Fruit fly (Drosophila melanogaster) whole organism, embryonic: Measurements from ENCODE around the gene CG34348.

Source experiments
- CG10321 ChIP-seq: fragments of 200-800 bp; sonication (Bioruptor generic); IDR thresholded peaks from 2 replicates; pipeline ENCODE4 v1.3.6; 2022; ENCODE audit warnings: missing biosample characterization, missing genetic modification characterization
- CG10654 ChIP-seq: fragments of 200-800 bp; sonication (Bioruptor generic); optimal IDR thresholded peaks from 2 replicates; lab custom pipeline; 2016; ENCODE audit warnings: missing biosample characterization, missing genetic modification characterization
- CG11456 ChIP-seq: fragments of 200-800 bp; sonication (Bioruptor generic); IDR thresholded peaks from 3 replicates; pipeline ENCODE4 v1.3.6; 2022; ENCODE audit warnings: missing biosample characterization, missing genetic modification characterization
- CG12104 ChIP-seq: fragments of 200-800 bp; sonication (Bioruptor generic); optimal IDR thresholded peaks from 3 replicates; lab custom pipeline; 2016; ENCODE audit warnings: missing biosample characterization, missing genetic modification characterization
- CG13123 ChIP-seq: fragments of 200-800 bp; sonication (Bioruptor generic); optimal IDR thresholded peaks from 2 replicates; lab custom pipeline; 2016; ENCODE audit warnings: missing biosample characterization, missing genetic modification characterization
- CG14710 ChIP-seq: fragments of 200-800 bp; sonication (Bioruptor generic); optimal IDR thresholded peaks from 3 replicates; lab custom pipeline; 2019; ENCODE audit warnings: missing biosample characterization, mild to moderate bottlenecking, missing genetic modification characterization, moderate library complexity
- CG17802 ChIP-seq: fragments of 200-800 bp; sonication (Bioruptor generic); optimal IDR thresholded peaks from 2 replicates; lab custom pipeline; 2018; ENCODE audit warnings: missing biosample characterization, mild to moderate bottlenecking, missing genetic modification characterization, moderate library complexity
- CG2202 ChIP-seq: fragments of 200-800 bp; sonication (Bioruptor generic); optimal IDR thresholded peaks from 2 replicates; lab custom pipeline; 2018; ENCODE audit warnings: missing biosample characterization, mild to moderate bottlenecking, missing genetic modification characterization
- CG32532 ChIP-seq: fragments of 200-800 bp; sonication (Bioruptor generic); IDR thresholded peaks from 2 replicates; pipeline ENCODE4 v1.3.6; 2022; ENCODE audit warnings: missing biosample characterization, missing genetic modification characterization
- CG34224 ChIP-seq: fragments of 200-800 bp; sonication (Bioruptor generic); IDR thresholded peaks from 3 replicates; pipeline ENCODE4 v1.3.6; 2022; ENCODE audit warnings: missing biosample characterization, missing genetic modification characterization; ENCODE audit not compliant: partially characterized antibody
- CG4404 ChIP-seq: fragments of 200-800 bp; sonication (Bioruptor generic); IDR thresholded peaks from 2 replicates; pipeline ENCODE4 v1.3.6; 2022; ENCODE audit warnings: missing biosample characterization, missing genetic modification characterization
- CG4820 ChIP-seq: fragments of 200-800 bp; sonication (Bioruptor generic); optimal IDR thresholded peaks from 3 replicates; lab custom pipeline; 2016; ENCODE audit warnings: missing biosample characterization, missing genetic modification characterization
- CG6683 ChIP-seq: fragments of 200-800 bp; sonication (Bioruptor generic); optimal IDR thresholded peaks from 2 replicates; lab custom pipeline; 2017; ENCODE audit warnings: missing biosample characterization, mild to moderate bottlenecking, missing genetic modification characterization, missing genetic modification reagents
- CG6791 ChIP-seq: fragments of 200-800 bp; sonication (Bioruptor generic); IDR thresholded peaks from 3 replicates; pipeline ENCODE4 v1.3.6; 2022; ENCODE audit warnings: missing biosample characterization, missing genetic modification characterization; ENCODE audit not compliant: partially characterized antibody
- Chrac-16 ChIP-seq: fragments of 200-800 bp; sonication (Bioruptor generic); optimal IDR thresholded peaks from 3 replicates; lab custom pipeline; 2016; ENCODE audit warnings: missing biosample characterization, missing genetic modification characterization
- CkIIα-i1 ChIP-seq: fragments of 200-800 bp; sonication (Bioruptor generic); IDR thresholded peaks from 2 replicates; pipeline ENCODE4 v1.3.6; 2022; ENCODE audit warnings: missing biosample characterization, missing genetic modification characterization
- Fer3 ChIP-seq: fragments of 200-800 bp; sonication (Bioruptor generic); optimal IDR thresholded peaks from 2 replicates; lab custom pipeline; 2018; ENCODE audit warnings: missing biosample characterization, mild to moderate bottlenecking, missing genetic modification characterization, moderate library complexity
- HHEX ChIP-seq: fragments of 200-800 bp; sonication (Bioruptor generic); optimal IDR thresholded peaks from 3 replicates; lab custom pipeline; 2017; ENCODE audit warnings: missing biosample characterization, mild to moderate bottlenecking, missing genetic modification characterization, missing genetic modification reagents
- HLH4C ChIP-seq: fragments of 200-800 bp; sonication (Bioruptor generic); IDR thresholded peaks from 3 replicates; pipeline ENCODE4 v1.3.6; 2022; ENCODE audit warnings: missing biosample characterization, missing genetic modification characterization; ENCODE audit not compliant: partially characterized antibody
- HLH54F ChIP-seq: fragments of 200-800 bp; sonication (Bioruptor generic); optimal IDR thresholded peaks from 3 replicates; lab custom pipeline; 2016; ENCODE audit warnings: missing biosample characterization, missing genetic modification characterization
- Hey ChIP-seq: fragments of 200-800 bp; sonication (Bioruptor generic); optimal IDR thresholded peaks from 3 replicates; lab custom pipeline; 2018; ENCODE audit warnings: missing biosample characterization, mild to moderate bottlenecking, missing genetic modification characterization
- Hr78 ChIP-seq, 2 experiments: fragments of 200-800 bp in 1 of 2; fragments of >200 bp in 1 of 2; sonication (Bioruptor generic) in 1 of 2; optimal IDR thresholded peaks; 2 replicates each; lab custom pipeline; 2017 to 2019; ENCODE audit warnings: missing biosample characterization in 2 of 2, missing genetic modification characterization in 2 of 2, mild to moderate bottlenecking in 1 of 2, moderate library complexity in 1 of 2
- Hsf ChIP-seq: fragments of 200-800 bp; sonication (Bioruptor generic); optimal IDR thresholded peaks from 3 replicates; lab custom pipeline; 2016; ENCODE audit warnings: missing biosample characterization, missing genetic modification characterization
- Lhr ChIP-seq: fragments of 200-800 bp; sonication (Bioruptor generic); optimal IDR thresholded peaks from 3 replicates; lab custom pipeline; 2017; ENCODE audit warnings: mild to moderate bottlenecking, missing biosample characterization, missing genetic modification reagents, missing genetic modification characterization
- Lpt ChIP-seq: fragments of >200 bp; optimal IDR thresholded peaks from 2 replicates; lab custom pipeline; 2018; ENCODE audit warnings: missing biosample characterization, missing genetic modification characterization
- NC2β ChIP-seq: fragments of 200-800 bp; sonication (Bioruptor generic); optimal IDR thresholded peaks from 2 replicates; lab custom pipeline; 2016; ENCODE audit warnings: missing biosample characterization, missing genetic modification characterization
- Nf-YB ChIP-seq: fragments of 200-800 bp; sonication (Bioruptor generic); optimal IDR thresholded peaks from 3 replicates; lab custom pipeline; 2019; ENCODE audit warnings: missing biosample characterization, mild to moderate bottlenecking, missing genetic modification characterization, moderate library complexity
- Oli ChIP-seq: fragments of 200-800 bp; sonication (Bioruptor generic); optimal IDR thresholded peaks from 2 replicates; lab custom pipeline; 2018; ENCODE audit warnings: missing biosample characterization, mild to moderate bottlenecking, missing genetic modification characterization, moderate library complexity
- Rx ChIP-seq: fragments of 200-800 bp; sonication (Bioruptor generic); IDR thresholded peaks from 2 replicates; pipeline ENCODE4 v1.3.6; 2022; ENCODE audit warnings: missing biosample characterization, missing genetic modification characterization
- az2 ChIP-seq: fragments of 200-800 bp; sonication (Bioruptor generic); optimal IDR thresholded peaks from 3 replicates; lab custom pipeline; 2016; ENCODE audit warnings: missing biosample characterization, missing genetic modification characterization
- br ChIP-seq: fragments of >200 bp; optimal IDR thresholded peaks from 2 replicates; lab custom pipeline; 2017
- btn ChIP-seq: fragments of 200-800 bp; sonication (Bioruptor generic); optimal IDR thresholded peaks from 2 replicates; lab custom pipeline; 2016; ENCODE audit warnings: missing biosample characterization, missing genetic modification characterization
- caup ChIP-seq: fragments of 200-800 bp; sonication (Bioruptor generic); optimal IDR thresholded peaks from 3 replicates; lab custom pipeline; 2017; ENCODE audit warnings: missing biosample characterization, mild to moderate bottlenecking, missing genetic modification characterization, moderate library complexity; ENCODE audit not compliant: severe bottlenecking
- crc ChIP-seq: fragments of 200-800 bp; sonication (Bioruptor generic); optimal IDR thresholded peaks from 2 replicates; lab custom pipeline; 2016; ENCODE audit warnings: missing biosample characterization, missing genetic modification characterization
- ftz-f1 ChIP-seq: fragments of 200-800 bp; sonication (Bioruptor generic); optimal IDR thresholded peaks from 2 replicates; lab custom pipeline; 2016; ENCODE audit warnings: missing biosample characterization, missing genetic modification characterization
- gsb-n ChIP-seq: fragments of 200-800 bp; sonication (Bioruptor generic); optimal IDR thresholded peaks from 3 replicates; lab custom pipeline; 2018; ENCODE audit warnings: missing biosample characterization, mild to moderate bottlenecking, missing genetic modification characterization
- h ChIP-seq: fragments of >200 bp; optimal IDR thresholded peaks from 2 replicates; lab custom pipeline; 2017
- hb ChIP-seq: fragments of 200-800 bp; sonication (Bioruptor generic); IDR thresholded peaks from 3 replicates; pipeline ENCODE4 v1.3.6; 2022; ENCODE audit warnings: missing biosample characterization, missing genetic modification characterization; ENCODE audit not compliant: partially characterized antibody
- jigr1 ChIP-seq: fragments of 200-800 bp; sonication (Bioruptor generic); IDR thresholded peaks from 3 replicates; pipeline ENCODE4 v1.3.6; 2022; ENCODE audit warnings: missing biosample characterization, missing genetic modification characterization
- knrl ChIP-seq: fragments of 200-800 bp; sonication (Bioruptor generic); IDR thresholded peaks from 3 replicates; pipeline ENCODE4 v1.3.6; 2022; ENCODE audit warnings: missing biosample characterization, missing genetic modification characterization; ENCODE audit not compliant: partially characterized antibody
- nau ChIP-seq: fragments of 200-800 bp; sonication (Bioruptor generic); optimal IDR thresholded peaks from 3 replicates; lab custom pipeline; 2017; ENCODE audit warnings: missing biosample characterization, mild to moderate bottlenecking, missing genetic modification characterization, missing genetic modification reagents
- nmo ChIP-seq: fragments of 200-800 bp; sonication (Bioruptor generic); optimal IDR thresholded peaks from 2 replicates; lab custom pipeline; 2018; ENCODE audit warnings: missing biosample characterization, mild to moderate bottlenecking, missing genetic modification characterization, moderate library complexity
- otp ChIP-seq: fragments of 200-800 bp; sonication (Bioruptor generic); IDR thresholded peaks from 3 replicates; pipeline ENCODE4, ENCODE4 v1.3.6; 2022; ENCODE audit warnings: missing biosample characterization, missing genetic modification characterization
- pho ChIP-seq: fragments of 200-800 bp; sonication (Bioruptor generic); optimal IDR thresholded peaks from 2 replicates; lab custom pipeline; 2016; ENCODE audit warnings: missing biosample characterization, missing genetic modification characterization
- phol ChIP-seq: fragments of 200-800 bp; sonication (Bioruptor generic); optimal IDR thresholded peaks from 3 replicates; lab custom pipeline; 2018; ENCODE audit warnings: missing biosample characterization, mild to moderate bottlenecking, missing genetic modification characterization, moderate library complexity
- run ChIP-seq: fragments of 200-800 bp; sonication (Bioruptor generic); optimal IDR thresholded peaks from 3 replicates; lab custom pipeline; 2018; ENCODE audit warnings: missing biosample characterization, mild to moderate bottlenecking, missing genetic modification characterization
- salm ChIP-seq: fragments of 200-800 bp; sonication (Bioruptor generic); optimal IDR thresholded peaks from 2 replicates; lab custom pipeline; 2018; ENCODE audit warnings: missing biosample characterization, mild to moderate bottlenecking, missing genetic modification characterization
- tap ChIP-seq: fragments of 200-800 bp; optimal IDR thresholded peaks from 3 replicates; lab custom pipeline; 2019; ENCODE audit warnings: missing biosample characterization, mild to moderate bottlenecking, missing genetic modification characterization, moderate library complexity
- toy ChIP-seq: fragments of 200-800 bp; sonication (Bioruptor generic); IDR thresholded peaks from 2 replicates; pipeline ENCODE4 v1.3.6; 2022; ENCODE audit warnings: missing biosample characterization, missing genetic modification characterization
- wek ChIP-seq: fragments of 200-800 bp; sonication (Bioruptor generic); optimal IDR thresholded peaks from 3 replicates; lab custom pipeline; 2018; ENCODE audit warnings: missing biosample characterization, mild to moderate bottlenecking, missing genetic modification characterization, moderate library complexity
- wor ChIP-seq: fragments of 200-800 bp; sonication (Bioruptor generic); IDR thresholded peaks from 2 replicates; pipeline ENCODE4 v1.3.6; 2022; ENCODE audit warnings: missing biosample characterization, missing genetic modification characterization
- zfh1 ChIP-seq: fragments of 200-800 bp; sonication (Bioruptor generic); IDR thresholded peaks from 3 replicates; pipeline ENCODE4 v1.3.6; 2022; ENCODE audit warnings: missing biosample characterization, missing genetic modification characterization

The CG34348 gene

dm6 chrX:11379139-11379538 lies 39.5 kb downstream of the CG34348 start (continued):
- no peak for TF ChIP-seq CG14710 (tag; lab: Kevin White, UChicago)
- no peak for TF ChIP-seq Hey (tag; lab: Kevin White, UChicago)
- no peak for TF ChIP-seq CG2202 (tag; lab: Kevin White, UChicago)
- peak; percentile 24 for TF ChIP-seq phol (tag; lab: Kevin White, UChicago)
- TF ChIP-seq CG4404 (GFP tag; lab: Robert Waterston, UW), result no peak
- 0 out of 3 replicates have a peak, but pooled peaks have one; percentile 50 for TF ChIP-seq CG11456
- TF ChIP-seq crc (GFP tag; lab: Kevin White, UChicago), result no peak
- no peak for TF ChIP-seq NC2β (GFP tag; lab: Kevin White, UChicago)
- TF ChIP-seq HLH4C (GFP tag; lab: Robert Waterston, UW), result no peak
- no peak for TF ChIP-seq CG17802 (tag; lab: Kevin White, UChicago)
- no peak for TF ChIP-seq salm
- no peak for TF ChIP-seq ftz-f1 (GFP tag; lab: Kevin White, UChicago)
- TF ChIP-seq br, result no peak
- no peak for TF ChIP-seq jigr1
- no peak for TF ChIP-seq CG10654 (GFP tag; lab: Kevin White, UChicago)
- TF ChIP-seq Hr78 (GFP tag; optimal IDR thresholded peaks at IDR 0.05; lab: Kevin White, UChicago), result no peak
- no peak for TF ChIP-seq toy
- TF ChIP-seq wek (GFP tag; lab: Kevin White, UChicago), result no peak
- TF ChIP-seq az2 (GFP tag; lab: Kevin White, UChicago), result no peak
- TF ChIP-seq CG6683 (GFP tag; lab: Kevin White, UChicago), result no peak
- TF ChIP-seq CG4820, result no peak
- peak; percentile 37 for TF ChIP-seq nmo (GFP tag; lab: Kevin White, UChicago)
- no peak for TF ChIP-seq otp (GFP tag; lab: Robert Waterston, UW)
- peak; percentile 29 for TF ChIP-seq HHEX (GFP tag; lab: Kevin White, UChicago)
- TF ChIP-seq tap (tag; lab: Kevin White, UChicago), result peak; percentile 57
- no peak for TF ChIP-seq btn (GFP tag; lab: Kevin White, UChicago)
- peak; percentile 12 for TF ChIP-seq Chrac-16 (GFP tag; lab: Kevin White, UChicago)
- no peak for TF ChIP-seq nau
- peak; percentile 16 for TF ChIP-seq Hsf (GFP tag; lab: Kevin White, UChicago)
- TF ChIP-seq CkIIα-i1 (GFP tag; lab: Robert Waterston, UW), result no peak
- no peak for TF ChIP-seq Nf-YB
- TF ChIP-seq CG10321 (GFP tag; lab: Robert Waterston, UW), result peak; percentile 33; the same call in 1 of the 2 replicates
- TF ChIP-seq Lpt (GFP tag; lab: Kevin White, UChicago), result no peak
- TF ChIP-seq pho (GFP tag; lab: Kevin White, UChicago), result no peak
- TF ChIP-seq HLH54F (GFP tag; lab: Kevin White, UChicago), result no peak
- no peak for TF ChIP-seq hb (GFP tag; lab: Robert Waterston, UW)
- no peak for TF ChIP-seq Rx
- no peak for TF ChIP-seq CG34224 (GFP tag; lab: Robert Waterston, UW)
- peak; percentile 61 for TF ChIP-seq Fer3 (tag; lab: Kevin White, UChicago)
- TF ChIP-seq run (tag; lab: Kevin White, UChicago), result no peak
- TF ChIP-seq CG13123 (GFP tag; lab: Kevin White, UChicago), result no peak
- no peak for TF ChIP-seq gsb-n
- no peak for TF ChIP-seq CG12104 (GFP tag; lab: Kevin White, UChicago)
- no peak for TF ChIP-seq knrl
- TF ChIP-seq CG32532, result peak; percentile 57; the same call in 1 of the 2 replicates
- TF ChIP-seq caup (GFP tag; lab: Kevin White, UChicago), result peak; percentile 11
- no peak for TF ChIP-seq CG6791 (GFP tag; lab: Robert Waterston, UW)
- TF ChIP-seq Oli (tag; lab: Kevin White, UChicago), result peak; percentile 7
- TF ChIP-seq Lhr (GFP tag; lab: Kevin White, UChicago), result no peak
- TF ChIP-seq h (lab: Kevin White, UChicago), result no peak
- no peak for TF ChIP-seq wor (GFP tag; lab: Robert Waterston, UW)
- TF ChIP-seq zfh1 (GFP tag; lab: Robert Waterston, UW), result peak; percentile 45; the same call in 1 of the 3 replicates
